Worm (Caenorhabditis elegans): ENCODE measurements around the gene tap-1.

- TF ChIP-seq ttx-3 (tag; optimal IDR thresholded peaks at IDR 0.05) (no peak), elt-2 (tag; optimal IDR thresholded peaks at IDR 0.05) (no peak), unc-86 (tag; optimal IDR thresholded peaks at IDR 0.05) (no peak), pqm-1 (tag; optimal IDR thresholded peaks at IDR 0.05) (no peak), elt-4 (tag; optimal IDR thresholded peaks at IDR 0.05) (no peak), pha-2 (tag; optimal IDR thresholded peaks at IDR 0.05) (no peak), zip-5 (tag; optimal IDR thresholded peaks at IDR 0.05) (no peak), ama-1 (optimal IDR thresholded peaks at IDR 0.05) (no peak), ceh-19 (GFP tag; optimal IDR thresholded peaks at IDR 0.05) (no peak), ceh-14 (tag; optimal IDR thresholded peaks at IDR 0.05) (no peak), ceh-48 (tag; optimal IDR thresholded peaks at IDR 0.05) (no peak), pax-1 (tag; optimal IDR thresholded peaks at IDR 0.05) (no peak)
These were observed 5.1 kb upstream of the tap-1 start for ce11 chrX:14584335-14584734.
